In genomic region chr3L:16956768-16957533, dm6 we compare ENCODE assay signal across 1 fruit fly cellular context.
TF ChIP-seq lines count a peak whose summit lies in the region.

No protein-coding gene starts in this region.

TF ChIP-seq in whole organism, embryonic, 481 proteins besides CTCF, POLR2A, EP300 and RAD21 (continued from another document):
- TF ChIP-seq tll (GFP tag; optimal IDR thresholded peaks at IDR 0.05; lab: Kevin White, UChicago): peak in 1 of 2 experiments; percentile 7
- TF ChIP-seq grn (GFP tag; optimal IDR thresholded peaks at IDR 0.05; lab: Kevin White, UChicago): peak; percentile 72
- no peak for TF ChIP-seq Mad (GFP tag; optimal IDR thresholded peaks at IDR 0.05; lab: Kevin White, UChicago)
- peak; percentile 73 for TF ChIP-seq ase (GFP tag; IDR thresholded peaks at IDR 0.05; lab: Robert Waterston, UW)
- TF ChIP-seq CG17802 (tag; optimal IDR thresholded peaks at IDR 0.05; lab: Kevin White, UChicago): peak; percentile 4
- TF ChIP-seq CG14050 (GFP tag; IDR thresholded peaks at IDR 0.05; lab: Robert Waterston, UW): peak; percentile 65
- TF ChIP-seq gcm2 (GFP tag; optimal IDR thresholded peaks at IDR 0.05; lab: Kevin White, UChicago): peak; percentile 8
- peak; percentile 31 for TF ChIP-seq NC2β (GFP tag; optimal IDR thresholded peaks at IDR 0.05; lab: Kevin White, UChicago)
- no peak for TF ChIP-seq Dll (GFP tag; IDR thresholded peaks at IDR 0.05; lab: Robert Waterston, UW; ENCODE audit: partially characterized antibody)
- TF ChIP-seq Six4 (GFP tag; optimal IDR thresholded peaks at IDR 0.05; lab: Kevin White, UChicago): peak; percentile 45
- peak; percentile 66 for TF ChIP-seq CG6765 (GFP tag; optimal IDR thresholded peaks at IDR 0.05; lab: Kevin White, UChicago)
- TF ChIP-seq br (optimal IDR thresholded peaks at IDR 0.05; lab: Kevin White, UChicago): no peak
- TF ChIP-seq en (GFP tag; optimal IDR thresholded peaks at IDR 0.05; lab: Kevin White, UChicago): no peak
- TF ChIP-seq CG2129 (GFP tag; IDR thresholded peaks at IDR 0.05; lab: Robert Waterston, UW; ENCODE audit: partially characterized antibody): no peak
- peak; percentile 56 for TF ChIP-seq CG4424 (GFP tag; optimal IDR thresholded peaks at IDR 0.05; lab: Kevin White, UChicago)
- no peak for TF ChIP-seq sqz (GFP tag; optimal IDR thresholded peaks at IDR 0.05; lab: Kevin White, UChicago)
- peak in 1 of 2 experiments; percentile 82 for TF ChIP-seq bsh (GFP tag; optimal IDR thresholded peaks at IDR 0.05; lab: Kevin White, UChicago)
- peak; percentile 1 for TF ChIP-seq tin (GFP tag; optimal IDR thresholded peaks at IDR 0.05; lab: Kevin White, UChicago)
- no peak for TF ChIP-seq CG43689 (GFP tag; IDR thresholded peaks at IDR 0.05; lab: Robert Waterston, UW)
- peak; percentile 50 for TF ChIP-seq ATbp (GFP tag; optimal IDR thresholded peaks at IDR 0.05; lab: Kevin White, UChicago)
- TF ChIP-seq sim (GFP tag; IDR thresholded peaks at IDR 0.05; lab: Robert Waterston, UW): peak; percentile 65
- TF ChIP-seq CG12744 (GFP tag; optimal IDR thresholded peaks at IDR 0.05; lab: Kevin White, UChicago): peak; percentile 5
- peak; percentile 49 for TF ChIP-seq salm (tag; optimal IDR thresholded peaks at IDR 0.05; lab: Kevin White, UChicago)
- TF ChIP-seq Blimp-1 (GFP tag; optimal IDR thresholded peaks at IDR 0.05; lab: Kevin White, UChicago): peak; percentile 79
- peak; percentile 65 for TF ChIP-seq CG18599 (GFP tag; optimal IDR thresholded peaks at IDR 0.05; lab: Kevin White, UChicago)
- peak; percentile 80 for TF ChIP-seq CG13424 (tag; optimal IDR thresholded peaks at IDR 0.05; lab: Kevin White, UChicago)
- TF ChIP-seq CrebB (tag; optimal IDR thresholded peaks at IDR 0.05; lab: Kevin White, UChicago): peak; percentile 51
- peak; percentile 57; the same call in 1 of the 2 replicates for TF ChIP-seq Nf-YA (GFP tag; IDR thresholded peaks at IDR 0.05; lab: Robert Waterston, UW)
- no peak for TF ChIP-seq crol (GFP tag; IDR thresholded peaks at IDR 0.05; lab: Robert Waterston, UW)
- no peak for TF ChIP-seq CG15073 (GFP tag; optimal IDR thresholded peaks at IDR 0.05; lab: Kevin White, UChicago)
- TF ChIP-seq dm (GFP tag; optimal IDR thresholded peaks at IDR 0.05; lab: Kevin White, UChicago): no peak
- peak; percentile 23 for TF ChIP-seq ems (GFP tag; optimal IDR thresholded peaks at IDR 0.05; lab: Kevin White, UChicago)
- TF ChIP-seq Chrac-16 (GFP tag; optimal IDR thresholded peaks at IDR 0.05; lab: Kevin White, UChicago): peak; percentile 27
- TF ChIP-seq CG12299 (tag; optimal IDR thresholded peaks at IDR 0.05; lab: Kevin White, UChicago): peak; percentile 19
- peak; percentile 42; the same call in 1 of the 2 replicates for TF ChIP-seq H2.0 (GFP tag; IDR thresholded peaks at IDR 0.05; lab: Robert Waterston, UW)
- peak; percentile 37 for TF ChIP-seq Side (GFP tag; optimal IDR thresholded peaks at IDR 0.05; lab: Kevin White, UChicago)
- TF ChIP-seq CG8281 (tag; optimal IDR thresholded peaks at IDR 0.05; lab: Kevin White, UChicago): no peak
- peak; percentile 60 for TF ChIP-seq CG9609 (GFP tag; optimal IDR thresholded peaks at IDR 0.05; lab: Kevin White, UChicago)
- no peak for TF ChIP-seq kay (GFP tag; optimal IDR thresholded peaks at IDR 0.05; lab: Kevin White, UChicago)
- TF ChIP-seq CG6254 (GFP tag; optimal IDR thresholded peaks at IDR 0.05; lab: Kevin White, UChicago): no peak
- peak; percentile 23 for TF ChIP-seq Atf3 (GFP tag; optimal IDR thresholded peaks at IDR 0.05; lab: Kevin White, UChicago)
- TF ChIP-seq MBD-R2 (GFP tag; IDR thresholded peaks at IDR 0.05; lab: Robert Waterston, UW): peak; percentile 32; the same call in 1 of the 2 replicates
- TF ChIP-seq run (tag; optimal IDR thresholded peaks at IDR 0.05; lab: Kevin White, UChicago): peak; percentile 32
- peak; percentile 73 for TF ChIP-seq slp2 (GFP tag; optimal IDR thresholded peaks at IDR 0.05; lab: Kevin White, UChicago)
- peak; percentile 38 for TF ChIP-seq CG5180 (GFP tag; optimal IDR thresholded peaks at IDR 0.05; lab: Kevin White, UChicago)
- TF ChIP-seq Dref (GFP tag; IDR thresholded peaks at IDR 0.05; lab: Robert Waterston, UW): 0 out of 2 replicates have a peak, but pooled peaks have one; percentile 6
- TF ChIP-seq chn (GFP tag; optimal IDR thresholded peaks at IDR 0.05; lab: Kevin White, UChicago): peak; percentile 32
- peak; percentile 56 for TF ChIP-seq CG13775 (GFP tag; optimal IDR thresholded peaks at IDR 0.05; lab: Kevin White, UChicago)
- TF ChIP-seq al (GFP tag; IDR thresholded peaks at IDR 0.05; lab: Robert Waterston, UW): peak; percentile 69
- TF ChIP-seq CG12219 (GFP tag; optimal IDR thresholded peaks at IDR 0.05; lab: Kevin White, UChicago): peak; percentile 53
- peak; percentile 21 for TF ChIP-seq B-H2 (GFP tag; optimal IDR thresholded peaks at IDR 0.05; lab: Kevin White, UChicago)
- TF ChIP-seq CG14441 (GFP tag; IDR thresholded peaks at IDR 0.05; lab: Robert Waterston, UW): peak; percentile 75
- TF ChIP-seq Dek (tag; optimal IDR thresholded peaks at IDR 0.05; lab: Kevin White, UChicago): peak; percentile 62
- no peak for TF ChIP-seq Lpt (GFP tag; optimal IDR thresholded peaks at IDR 0.05; lab: Kevin White, UChicago)
- peak in 1 of 2 experiments; percentile 74 for TF ChIP-seq Eip74EF (GFP tag; optimal IDR thresholded peaks at IDR 0.05; lab: Kevin White, UChicago)
- TF ChIP-seq Jarid2 (GFP tag; optimal IDR thresholded peaks at IDR 0.05; lab: Kevin White, UChicago): peak; percentile 80
- peak; percentile 54 for TF ChIP-seq pho (GFP tag; optimal IDR thresholded peaks at IDR 0.05; lab: Kevin White, UChicago)
- TF ChIP-seq H15 (GFP tag; IDR thresholded peaks at IDR 0.05; lab: Robert Waterston, UW): peak; percentile 55; the same call in 1 of the 3 replicates
- TF ChIP-seq Rx (GFP tag; IDR thresholded peaks at IDR 0.05; lab: Robert Waterston, UW): 0 out of 2 replicates have a peak, but pooled peaks have one; percentile 31
- peak; percentile 25 for TF ChIP-seq CG12104 (GFP tag; optimal IDR thresholded peaks at IDR 0.05; lab: Kevin White, UChicago)
- TF ChIP-seq CG3065 (GFP tag; optimal IDR thresholded peaks at IDR 0.05; lab: Kevin White, UChicago): peak; percentile 47
- peak; percentile 83 for TF ChIP-seq vvl (GFP tag; IDR thresholded peaks at IDR 0.05; lab: Robert Waterston, UW)
- no peak for TF ChIP-seq CG34224 (GFP tag; IDR thresholded peaks at IDR 0.05; lab: Robert Waterston, UW; ENCODE audit: partially characterized antibody)
- peak; percentile 75 for TF ChIP-seq CG17385 (GFP tag; optimal IDR thresholded peaks at IDR 0.05; lab: Kevin White, UChicago)
- TF ChIP-seq luna (GFP tag; optimal IDR thresholded peaks at IDR 0.05; lab: Kevin White, UChicago): no peak
- no peak for TF ChIP-seq Doc2 (GFP tag; IDR thresholded peaks at IDR 0.05; lab: Robert Waterston, UW)
- no peak for TF ChIP-seq CG2202 (tag; optimal IDR thresholded peaks at IDR 0.05; lab: Kevin White, UChicago)
- peak in 1 of 2 experiments; percentile 33 for TF ChIP-seq Hr78 (GFP tag; optimal IDR thresholded peaks at IDR 0.05; lab: Kevin White, UChicago)
- peak; percentile 76 for TF ChIP-seq CG10147 (GFP tag; optimal IDR thresholded peaks at IDR 0.05; lab: Kevin White, UChicago)
- TF ChIP-seq CG14014 (GFP tag; IDR thresholded peaks at IDR 0.05; lab: Robert Waterston, UW): peak; percentile 75
- TF ChIP-seq dimm (GFP tag; IDR thresholded peaks at IDR 0.05; lab: Robert Waterston, UW): no peak
- peak; percentile 55; the same call in 1 of the 3 replicates for TF ChIP-seq CG11456 (GFP tag; IDR thresholded peaks at IDR 0.05; lab: Robert Waterston, UW)
- peak; percentile 51 for TF ChIP-seq MTF-1 (GFP tag; optimal IDR thresholded peaks at IDR 0.05; lab: Kevin White, UChicago; ENCODE audit: borderline replicate concordance)
- TF ChIP-seq Xbp1 (GFP tag; optimal IDR thresholded peaks at IDR 0.05; lab: Kevin White, UChicago): peak; percentile 63
- TF ChIP-seq CG11696 (GFP tag; IDR thresholded peaks at IDR 0.05; lab: Robert Waterston, UW): peak; percentile 57; the same call in 1 of the 2 replicates
- TF ChIP-seq az2 (GFP tag; optimal IDR thresholded peaks at IDR 0.05; lab: Kevin White, UChicago): peak; percentile 62
- TF ChIP-seq Ets65A (GFP tag; lab: Kevin White, UChicago): peak; percentile 86
- TF ChIP-seq CG6654 (GFP tag; optimal IDR thresholded peaks at IDR 0.05; lab: Kevin White, UChicago): peak; percentile 6
- TF ChIP-seq fd64A (GFP tag; optimal IDR thresholded peaks at IDR 0.05; lab: Kevin White, UChicago): no peak
- peak; percentile 64 for TF ChIP-seq CG17829 (tag; optimal IDR thresholded peaks at IDR 0.05; lab: Kevin White, UChicago)
- peak; percentile 63 for TF ChIP-seq CG17359 (tag; optimal IDR thresholded peaks at IDR 0.05; lab: Kevin White, UChicago)
- peak; percentile 56 for TF ChIP-seq CG9817 (tag; optimal IDR thresholded peaks at IDR 0.05; lab: Kevin White, UChicago)
- TF ChIP-seq nerfin-2 (GFP tag; IDR thresholded peaks at IDR 0.05; lab: Robert Waterston, UW; ENCODE audit: partially characterized antibody): no peak
- TF ChIP-seq caup (GFP tag; optimal IDR thresholded peaks at IDR 0.05; lab: Kevin White, UChicago; ENCODE audit: severe bottlenecking): peak; percentile 33
- peak; percentile 47 to 59 for TF ChIP-seq chif (GFP tag; optimal IDR thresholded peaks at IDR 0.05; lab: Kevin White, UChicago)
